Worm (Caenorhabditis elegans) whole organism, young adult: ENCODE measurements around the gene C04G6.4.

ENCODE experiments used
- B0336.3 ChIP-seq: fragments of 200-800 bp; sonication (Bioruptor generic); IDR thresholded peaks from 2 replicates; pipeline ENCODE4 v1.3.6; 2022; ENCODE audit warnings: missing genetic modification characterization, missing compliant biosample characterization
- F22D6.2 ChIP-seq: sonication (generic microtip); optimal IDR thresholded peaks from 2 replicates; lab custom pipeline; 2016; ENCODE audit warnings: mild to moderate bottlenecking, missing genetic modification characterization, missing compliant biosample characterization
- ama-1 ChIP-seq, 3 experiments: fragments of 150-350 bp in 1 of 3; sonication (generic microtip) in 2 of 3; optimal IDR thresholded peaks; 2 replicates each; lab custom pipeline; 2014 to 2018; ENCODE audit warnings: missing biosample characterization in 2 of 3, missing genetic modification characterization in 2 of 3, missing genetic modification reagents in 2 of 3
- cebp-2 ChIP-seq: fragments of 200-800 bp; sonication (Bioruptor generic); IDR thresholded peaks from 2 replicates; pipeline ENCODE4 v1.3.6; 2022; ENCODE audit warnings: missing genetic modification characterization, missing compliant biosample characterization
- ceh-91 ChIP-seq: fragments of 200-800 bp; sonication (Bioruptor generic); IDR thresholded peaks from 2 replicates; pipeline ENCODE4 v1.3.6; 2022; ENCODE audit warnings: missing genetic modification reagents, missing genetic modification characterization, missing compliant biosample characterization
- ekl-4 ChIP-seq: fragments of 200-800 bp; sonication (Bioruptor generic); IDR thresholded peaks from 2 replicates; pipeline ENCODE4 v1.3.6; 2022; ENCODE audit warnings: missing genetic modification reagents, missing genetic modification characterization, missing compliant biosample characterization
- hsf-1 ChIP-seq: fragments of 200-800 bp; sonication (Bioruptor generic); IDR thresholded peaks from 2 replicates; pipeline ENCODE4 v1.3.6; 2022; ENCODE audit warnings: missing genetic modification reagents, missing genetic modification characterization, missing compliant biosample characterization
- madf-3 ChIP-seq: fragments of 200-800 bp; sonication (Bioruptor generic); IDR thresholded peaks from 2 replicates; pipeline ENCODE4 v1.3.6; 2022; ENCODE audit warnings: missing genetic modification reagents, missing genetic modification characterization, missing compliant biosample characterization
- nhr-179 ChIP-seq: sonication (generic microtip); optimal IDR thresholded peaks from 2 replicates; lab custom pipeline; 2016; ENCODE audit warnings: mild to moderate bottlenecking, missing genetic modification characterization, missing compliant biosample characterization
- pha-4 ChIP-seq: fragments of 150-350 bp; sonication (generic microtip); optimal IDR thresholded peaks from 2 replicates; lab custom pipeline; 2014; ENCODE audit warnings: missing biosample characterization, missing genetic modification reagents, missing genetic modification characterization
- sea-2 ChIP-seq: fragments of 200-800 bp; sonication (Bioruptor generic); IDR thresholded peaks from 2 replicates; pipeline ENCODE4 v1.3.6; 2022; ENCODE audit warnings: missing genetic modification characterization, missing compliant biosample characterization
- snpc-4 ChIP-seq, 5 experiments: fragments of 150-350 bp in 1 of 5; sonication (generic microtip) in 4 of 5; optimal IDR thresholded peaks; 2 replicates each; lab custom pipeline; 2014 to 2018; ENCODE audit warnings: missing genetic modification characterization in 5 of 5, missing biosample characterization in 3 of 5, antibody characterized with exemption in 2 of 5, mild to moderate bottlenecking in 2 of 5, missing compliant biosample characterization in 2 of 5, missing genotype in 2 of 5, moderate library complexity in 2 of 5, missing genetic modification reagents in 1 of 5
- tlf-1 ChIP-seq: fragments of 200-800 bp; sonication (Bioruptor generic); optimal IDR thresholded peaks from 2 replicates; lab custom pipeline; 2018; ENCODE audit warnings: mild to moderate bottlenecking, missing genetic modification characterization, missing compliant biosample characterization
- unc-62 ChIP-seq: fragments of 150-350 bp; optimal IDR thresholded peaks from 2 replicates; lab custom pipeline; 2014; ENCODE audit warnings: missing biosample characterization, missing genetic modification reagents, missing genetic modification characterization

- no peak for TF ChIP-seq sea-2 (GFP tag; lab: Robert Waterston, UW)
- no peak for TF ChIP-seq ceh-91 (GFP tag; lab: Robert Waterston, UW)
- TF ChIP-seq unc-62 (GFP tag; lab: Kevin White, UChicago): no peak
- TF ChIP-seq B0336.3 (GFP tag; lab: Robert Waterston, UW): no peak
- TF ChIP-seq F22D6.2 (tag; lab: Kevin White, UChicago): no peak
- TF ChIP-seq hsf-1 (GFP tag; lab: Robert Waterston, UW): no peak
- TF ChIP-seq nhr-179 (tag; lab: Kevin White, UChicago): no peak
- TF ChIP-seq snpc-4 (GFP tag; optimal IDR thresholded peaks at IDR 0.05; lab: Kevin White, UChicago): no peak
- TF ChIP-seq snpc-4 (tag; optimal IDR thresholded peaks at IDR 0.05; lab: Kevin White, UChicago): no peak
- no peak for TF ChIP-seq tlf-1 (GFP tag; lab: Kevin White, UChicago)
- TF ChIP-seq madf-3 (GFP tag; lab: Robert Waterston, UW): no peak
- TF ChIP-seq ekl-4 (GFP tag; lab: Robert Waterston, UW): no peak
- TF ChIP-seq ama-1 (optimal IDR thresholded peaks at IDR 0.05; lab: Kevin White, UChicago): no peak
- TF ChIP-seq ama-1 (GFP tag; optimal IDR thresholded peaks at IDR 0.05; lab: Kevin White, UChicago): no peak
- TF ChIP-seq pha-4: no peak
- no peak for TF ChIP-seq cebp-2 (GFP tag; lab: Robert Waterston, UW)
Measured at ce11 chrII:5109693-5110092, 26.5 kb upstream of the C04G6.4 start, which contains the start of gene F09C12.2.
